Worm (Caenorhabditis elegans): ENCODE data around the gene nrfl-1.

nrfl-1 gene

ce11 chrIV:9096160-9096879 is 22.6 kb upstream of the nrfl-1 start, which contains the start of the genes znf-706 and cpna-3:
znf-706 (minus strand) TSS chrIV:9096231.
cpna-3 (plus strand) TSS chrIV:9096842.
- TF ChIP-seq dao-5 (tag; optimal IDR thresholded peaks at IDR 0.05) (no peak), W03F9.2 (tag; optimal IDR thresholded peaks at IDR 0.05) (peak; percentile 52), him-1 (tag; optimal IDR thresholded peaks at IDR 0.05) (no peak)

ce11 chrIV:9098942-9099341 is 19.9 kb upstream of the nrfl-1 start, which contains the start of gene gldi-10:
gldi-10 (plus strand) TSS chrIV:9099242.
- TF ChIP-seq dao-5 (tag; optimal IDR thresholded peaks at IDR 0.05): no peak
- no peak for TF ChIP-seq W03F9.2 (tag; optimal IDR thresholded peaks at IDR 0.05)
- TF ChIP-seq him-1 (tag; optimal IDR thresholded peaks at IDR 0.05): no peak

- TF ChIP-seq dao-5 (tag; optimal IDR thresholded peaks at IDR 0.05) (no peak), W03F9.2 (tag; optimal IDR thresholded peaks at IDR 0.05) (no peak), him-1 (tag; optimal IDR thresholded peaks at IDR 0.05) (no peak)
Measured at ce11 chrIV:9100835-9101234, 18.1 kb upstream of the nrfl-1 start.

- TF ChIP-seq him-1 (tag; optimal IDR thresholded peaks at IDR 0.05) (no peak), dao-5 (tag; optimal IDR thresholded peaks at IDR 0.05) (no peak), W03F9.2 (tag; optimal IDR thresholded peaks at IDR 0.05) (no peak)
Measured at ce11 chrIV:9104071-9105016, 14.5 kb upstream of the nrfl-1 start, which contains the start of the genes C01F6.14 and fem-3. C01F6.14 (minus strand) TSS chrIV:9104121. fem-3 (plus strand) TSS chrIV:9104966.

ce11 chrIV:9107464-9107863 is 11.4 kb upstream of the nrfl-1 start:
- TF ChIP-seq him-1 (tag; optimal IDR thresholded peaks at IDR 0.05) (no peak), W03F9.2 (tag; optimal IDR thresholded peaks at IDR 0.05) (no peak), dao-5 (tag; optimal IDR thresholded peaks at IDR 0.05) (no peak)

- TF ChIP-seq him-1 (tag; optimal IDR thresholded peaks at IDR 0.05): no peak
- TF ChIP-seq dao-5 (tag; optimal IDR thresholded peaks at IDR 0.05): no peak
- no peak for TF ChIP-seq W03F9.2 (tag; optimal IDR thresholded peaks at IDR 0.05)
Measured at ce11 chrIV:9108631-9109030, 10.3 kb upstream of the nrfl-1 start, which contains the start of gene aly-1. aly-1 (plus strand) TSS chrIV:9108931.

ce11 chrIV:9112019-9112418 is 6.9 kb upstream of the nrfl-1 start:
- no peak for TF ChIP-seq dao-5 (tag; optimal IDR thresholded peaks at IDR 0.05)

- no peak for TF ChIP-seq him-1 (tag; optimal IDR thresholded peaks at IDR 0.05)
- no peak for TF ChIP-seq W03F9.2 (tag; optimal IDR thresholded peaks at IDR 0.05)
- no peak for TF ChIP-seq dao-5 (tag; optimal IDR thresholded peaks at IDR 0.05)
Measured at ce11 chrIV:9114078-9114477, 4.8 kb upstream of the nrfl-1 start.

ce11 chrIV:9116452-9116851 is 2.4 kb upstream of the nrfl-1 start:
- TF ChIP-seq W03F9.2 (tag; optimal IDR thresholded peaks at IDR 0.05) (no peak), dao-5 (tag; optimal IDR thresholded peaks at IDR 0.05) (no peak), him-1 (tag; optimal IDR thresholded peaks at IDR 0.05) (no peak)

ce11 chrIV:9117700-9118099 is 1.2 kb upstream of the nrfl-1 start:
- TF ChIP-seq W03F9.2 (tag; optimal IDR thresholded peaks at IDR 0.05) (no peak), dao-5 (tag; optimal IDR thresholded peaks at IDR 0.05) (no peak), him-1 (tag; optimal IDR thresholded peaks at IDR 0.05) (no peak)

- TF ChIP-seq dao-5 (tag; optimal IDR thresholded peaks at IDR 0.05) (no peak), him-1 (tag; optimal IDR thresholded peaks at IDR 0.05) (no peak), W03F9.2 (tag; optimal IDR thresholded peaks at IDR 0.05) (no peak)
Measured at ce11 chrIV:9118348-9118747, 544 bp upstream of the nrfl-1 start.

- TF ChIP-seq W03F9.2 (tag; optimal IDR thresholded peaks at IDR 0.05) (no peak), him-1 (tag; optimal IDR thresholded peaks at IDR 0.05) (no peak), dao-5 (tag; optimal IDR thresholded peaks at IDR 0.05) (no peak)
Measured at ce11 chrIV:9120220-9120619, 1.3 kb downstream of the nrfl-1 start.

- TF ChIP-seq dao-5 (tag; optimal IDR thresholded peaks at IDR 0.05) (no peak), W03F9.2 (tag; optimal IDR thresholded peaks at IDR 0.05) (no peak), him-1 (tag; optimal IDR thresholded peaks at IDR 0.05) (no peak)
Measured at ce11 chrIV:9121545-9121944, 2.7 kb downstream of the nrfl-1 start.

- TF ChIP-seq W03F9.2 (tag; optimal IDR thresholded peaks at IDR 0.05) (no peak), him-1 (tag; optimal IDR thresholded peaks at IDR 0.05) (no peak), dao-5 (tag; optimal IDR thresholded peaks at IDR 0.05) (no peak)
Measured at ce11 chrIV:9130605-9131004, 11.7 kb downstream of the nrfl-1 start.

Data from whole organism, L4/young adult.